Fruit fly (Drosophila melanogaster): ENCODE results near the gene TfIIA-L.
A peak's percentile ranks its signal among the peaks of the same experiment; 100 is the strongest.

Gene TfIIA-L

dm6 chr3R:27288202-27289135 is 37.6 kb downstream of the TfIIA-L start, which contains the start of the genes bigmax and Hmu (continued):
- peak; percentile 62 for TF ChIP-seq gcm (GFP tag; optimal IDR thresholded peaks at IDR 0.05)
- TF ChIP-seq slbo (GFP tag; IDR thresholded peaks at IDR 0.05) = peak; percentile 92
- peak; percentile 87 for TF ChIP-seq PHDP (tag; optimal IDR thresholded peaks at IDR 0.05)
- TF ChIP-seq dan (GFP tag; IDR thresholded peaks at IDR 0.05) = no peak
- peak; percentile 71; the same call in 1 of the 3 replicates for TF ChIP-seq otp (GFP tag; IDR thresholded peaks at IDR 0.05)
- peak; percentile 74; the same call in 2 of the 3 replicates for TF ChIP-seq Optix (GFP tag; IDR thresholded peaks at IDR 0.05)
- peak; percentile 87 for TF ChIP-seq crol (GFP tag; IDR thresholded peaks at IDR 0.05)
- TF ChIP-seq sob (GFP tag; IDR thresholded peaks at IDR 0.05) = peak; percentile 87
- TF ChIP-seq tin (GFP tag; optimal IDR thresholded peaks at IDR 0.05) = peak; percentile 80
- peak; percentile 79 for TF ChIP-seq al (GFP tag; IDR thresholded peaks at IDR 0.05)
- peak; percentile 85 for TF ChIP-seq CG12744 (GFP tag; optimal IDR thresholded peaks at IDR 0.05)
- TF ChIP-seq mirr (GFP tag; optimal IDR thresholded peaks at IDR 0.05) = peak; percentile 92
- TF ChIP-seq CG6791 (GFP tag; IDR thresholded peaks at IDR 0.05; ENCODE audit: partially characterized antibody) = peak; percentile 84; the same call in 2 of the 3 replicates
- TF ChIP-seq Doc2 (GFP tag; IDR thresholded peaks at IDR 0.05) = peak; percentile 55; the same call in 1 of the 2 replicates
- peak; percentile 88 for TF ChIP-seq crc (GFP tag; optimal IDR thresholded peaks at IDR 0.05)
- TF ChIP-seq CTCF (GFP tag; optimal IDR thresholded peaks at IDR 0.05) = peak; percentile 57
- TF ChIP-seq CG10565 (GFP tag; optimal IDR thresholded peaks at IDR 0.05) = peak; percentile 36
- peak; percentile 82 to 85 for TF ChIP-seq Pdp1 (GFP tag; optimal IDR thresholded peaks at IDR 0.05)
- TF ChIP-seq CG15514 (GFP tag; optimal IDR thresholded peaks at IDR 0.05) = peak; percentile 87
- TF ChIP-seq CG6272 (GFP tag; IDR thresholded peaks at IDR 0.05) = peak; percentile 80
- TF ChIP-seq Poxn (GFP tag; IDR thresholded peaks at IDR 0.05) = no peak
- TF ChIP-seq CG18764 (GFP tag; optimal IDR thresholded peaks at IDR 0.05) = peak; percentile 77
- TF ChIP-seq ash1 (GFP tag; optimal IDR thresholded peaks at IDR 0.05) = no peak
- TF ChIP-seq chn (GFP tag; optimal IDR thresholded peaks at IDR 0.05) = peak; percentile 79
- TF ChIP-seq kay (GFP tag; optimal IDR thresholded peaks at IDR 0.05) = peak; percentile 77
- TF ChIP-seq CG6854 (GFP tag; optimal IDR thresholded peaks at IDR 0.05) = peak; percentile 59
- TF ChIP-seq Oli (tag; optimal IDR thresholded peaks at IDR 0.05) = peak; percentile 68
- peak; percentile 45; the same call in 1 of the 2 replicates for TF ChIP-seq Nf-YA (GFP tag; IDR thresholded peaks at IDR 0.05)
- TF ChIP-seq wor (GFP tag; IDR thresholded peaks at IDR 0.05) = peak; percentile 66
- TF ChIP-seq CG11085 (GFP tag; IDR thresholded peaks at IDR 0.05) = peak; percentile 81
- TF ChIP-seq tio (GFP tag; optimal IDR thresholded peaks at IDR 0.05) = no peak
- TF ChIP-seq gsb (GFP tag; IDR thresholded peaks at IDR 0.05) = 0 out of 2 replicates have a peak, but pooled peaks have one; percentile 48
- TF ChIP-seq ac (GFP tag; optimal IDR thresholded peaks at IDR 0.05) = no peak
- TF ChIP-seq ewg (GFP tag; optimal IDR thresholded peaks at IDR 0.05) = peak; percentile 73
- no peak for TF ChIP-seq HLHmδ (GFP tag; optimal IDR thresholded peaks at IDR 0.05)
- TF ChIP-seq Sry-β (GFP tag; optimal IDR thresholded peaks at IDR 0.05) = no peak
- no peak for TF ChIP-seq lov (optimal IDR thresholded peaks at IDR 0.05)
- no peak for TF ChIP-seq lov (GFP tag; IDR thresholded peaks at IDR 0.05)
- TF ChIP-seq nerfin-1 (tag; optimal IDR thresholded peaks at IDR 0.05) = peak; percentile 78
- TF ChIP-seq Fer3 (tag; optimal IDR thresholded peaks at IDR 0.05) = peak; percentile 85
- TF ChIP-seq zfh1 (GFP tag; IDR thresholded peaks at IDR 0.05) = peak; percentile 81
- TF ChIP-seq fd96Cb (tag; optimal IDR thresholded peaks at IDR 0.05) = peak; percentile 78
- TF ChIP-seq fu2 (GFP tag; optimal IDR thresholded peaks at IDR 0.05) = peak; percentile 87
- peak; percentile 86 for TF ChIP-seq Side (GFP tag; optimal IDR thresholded peaks at IDR 0.05)
- peak; percentile 80 for TF ChIP-seq Camta (GFP tag; optimal IDR thresholded peaks at IDR 0.05)
- peak; percentile 7 for TF ChIP-seq Vsx1 (GFP tag; optimal IDR thresholded peaks at IDR 0.05)
- peak; percentile 56; the same call in 1 of the 3 replicates for TF ChIP-seq so (GFP tag; IDR thresholded peaks at IDR 0.05)
- TF ChIP-seq Abd-B (GFP tag; optimal IDR thresholded peaks at IDR 0.05) = peak; percentile 75
- TF ChIP-seq nau (GFP tag; optimal IDR thresholded peaks at IDR 0.05) = peak; percentile 62

Data from whole organism, embryonic.